Worm (Caenorhabditis elegans): ENCODE results near the gene F53B1.3.

- TF ChIP-seq tab-1 (GFP tag; IDR thresholded peaks at IDR 0.05), result no peak
- no peak for TF ChIP-seq ref-1 (GFP tag; conservative IDR thresholded peaks at IDR 0.05)
- TF ChIP-seq flt-1 (GFP tag; IDR thresholded peaks at IDR 0.05), result no peak
- no peak for TF ChIP-seq cog-1 (tag; optimal IDR thresholded peaks at IDR 0.05)
- TF ChIP-seq ztf-29 (GFP tag; IDR thresholded peaks at IDR 0.05), result no peak
- no peak for TF ChIP-seq T22C8.4 (GFP tag; IDR thresholded peaks at IDR 0.05)
- no peak for TF ChIP-seq ztf-23 (GFP tag; IDR thresholded peaks at IDR 0.05)
- TF ChIP-seq klf-2 (GFP tag; conservative IDR thresholded peaks at IDR 0.05), result no peak
- TF ChIP-seq med-1 (GFP tag; optimal IDR thresholded peaks at IDR 0.05; ENCODE audit: insufficient read depth), result no peak
Observed at ce11 chrX:2144875-2145274, 39.5 kb downstream of the F53B1.3 start.
